Comparison of ENCODE assay signal across 5 worm cellular contexts in the genomic region with DNA sequence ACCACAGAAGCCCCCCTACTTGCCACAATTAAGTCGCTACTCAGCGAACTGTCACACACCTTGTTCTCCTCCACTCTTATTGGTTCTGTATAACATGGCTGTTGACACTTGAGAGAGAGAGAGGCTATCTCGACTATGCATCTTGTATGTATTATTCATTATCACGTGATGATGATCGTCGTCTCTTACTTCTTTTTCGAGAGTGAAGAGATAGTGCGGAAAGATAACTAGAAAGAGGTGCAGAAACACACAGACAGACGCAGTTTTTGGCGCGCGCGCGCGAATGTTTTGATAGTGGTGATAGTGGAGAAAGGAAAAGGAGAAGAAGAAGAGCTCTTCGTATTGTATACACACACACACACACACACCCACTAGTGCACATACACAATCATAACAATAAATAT.
TF ChIP-seq lines count a peak whose summit lies in the region.

No protein-coding gene starts in this region.

TF ChIP-seq in whole organism, L1 larva, 84 proteins besides CTCF, POLR2A, EP300 and RAD21 (continues in another document):
- TF ChIP-seq nhr-47 (tag; optimal IDR thresholded peaks at IDR 0.05; lab: Kevin White, UChicago) (peak; percentile 72), vab-15 (tag; optimal IDR thresholded peaks at IDR 0.05; lab: Kevin White, UChicago) (peak; percentile 85), nhr-77 (tag; optimal IDR thresholded peaks at IDR 0.05; lab: Kevin White, UChicago) (peak; percentile 67), pax-3 (tag; optimal IDR thresholded peaks at IDR 0.05; lab: Kevin White, UChicago) (peak; percentile 72), C34B4.2 (tag; optimal IDR thresholded peaks at IDR 0.05; lab: Kevin White, UChicago) (no peak), irx-1 (tag; optimal IDR thresholded peaks at IDR 0.05; lab: Kevin White, UChicago) (peak; percentile 36), mdl-1 (tag; optimal IDR thresholded peaks at IDR 0.05; lab: Kevin White, UChicago) (peak in 1 of 2 experiments; percentile 70), blmp-1 (tag; optimal IDR thresholded peaks at IDR 0.05; lab: Kevin White, UChicago) (peak; percentile 87), unc-130 (tag; optimal IDR thresholded peaks at IDR 0.05; lab: Kevin White, UChicago) (peak; percentile 33), zag-1 (tag; optimal IDR thresholded peaks at IDR 0.05; lab: Kevin White, UChicago) (no peak), nhr-237 (tag; optimal IDR thresholded peaks at IDR 0.05; lab: Kevin White, UChicago) (no peak), nhr-85 (tag; lab: Kevin White, UChicago) (peak; percentile 96), nhr-90 (tag; optimal IDR thresholded peaks at IDR 0.05; lab: Kevin White, UChicago; ENCODE audit: poor library complexity) (peak; percentile 88), sptf-1 (tag; optimal IDR thresholded peaks at IDR 0.05; lab: Kevin White, UChicago) (no peak), fos-1 (tag; optimal IDR thresholded peaks at IDR 0.05; lab: Kevin White, UChicago) (peak; percentile 58), sox-4 (tag; optimal IDR thresholded peaks at IDR 0.05; lab: Kevin White, UChicago) (no peak), unc-86 (tag; optimal IDR thresholded peaks at IDR 0.05; lab: Kevin White, UChicago) (peak; percentile 55), nhr-12 (tag; optimal IDR thresholded peaks at IDR 0.05; lab: Kevin White, UChicago) (no peak)

TF ChIP-seq in whole organism, L3 larva, 47 proteins besides CTCF, POLR2A, EP300 and RAD21 (continues in another document):
- no peak for TF ChIP-seq ZK546.5 (tag; optimal IDR thresholded peaks at IDR 0.05; lab: Kevin White, UChicago)
- TF ChIP-seq ceh-9 (tag; optimal IDR thresholded peaks at IDR 0.05; lab: Kevin White, UChicago): no peak
- no peak for TF ChIP-seq ztf-11 (tag; optimal IDR thresholded peaks at IDR 0.05; lab: Kevin White, UChicago)
- peak; percentile 87 for TF ChIP-seq nfya-1 (tag; optimal IDR thresholded peaks at IDR 0.05; lab: Kevin White, UChicago; ENCODE audit: insufficient read depth)
- TF ChIP-seq nhr-28 (tag; optimal IDR thresholded peaks at IDR 0.05; lab: Kevin White, UChicago): no peak
- no peak for TF ChIP-seq fkh-2 (tag; optimal IDR thresholded peaks at IDR 0.05; lab: Kevin White, UChicago)
- TF ChIP-seq nhr-43 (tag; optimal IDR thresholded peaks at IDR 0.05; lab: Kevin White, UChicago; ENCODE audit: poor library complexity, severe bottlenecking): peak; percentile 54
- TF ChIP-seq nhr-237 (tag; optimal IDR thresholded peaks at IDR 0.05; lab: Kevin White, UChicago): no peak
- TF ChIP-seq nhr-11 (tag; optimal IDR thresholded peaks at IDR 0.05; lab: Kevin White, UChicago): no peak
- no peak for TF ChIP-seq fkh-10 (GFP tag; optimal IDR thresholded peaks at IDR 0.05; lab: Kevin White, UChicago)
- peak; percentile 87 for TF ChIP-seq nhr-25 (tag; optimal IDR thresholded peaks at IDR 0.05; lab: Kevin White, UChicago)
- TF ChIP-seq lin-15B (tag; optimal IDR thresholded peaks at IDR 0.05; lab: Kevin White, UChicago): peak; percentile 18
- TF ChIP-seq pqm-1 (tag; optimal IDR thresholded peaks at IDR 0.05; lab: Kevin White, UChicago): peak; percentile 71
- TF ChIP-seq ceh-16 (tag; optimal IDR thresholded peaks at IDR 0.05; lab: Kevin White, UChicago): no peak
- TF ChIP-seq snpc-4 (tag; optimal IDR thresholded peaks at IDR 0.05; lab: Kevin White, UChicago): no peak
- no peak for TF ChIP-seq lin-39 (tag; optimal IDR thresholded peaks at IDR 0.05; lab: Kevin White, UChicago)
- TF ChIP-seq hmg-11 (tag; optimal IDR thresholded peaks at IDR 0.05; lab: Kevin White, UChicago): no peak
- peak; percentile 76 for TF ChIP-seq ama-1 (optimal IDR thresholded peaks at IDR 0.05; lab: Kevin White, UChicago)

TF ChIP-seq in whole organism, early embryonic, 17 proteins besides CTCF, POLR2A, EP300 and RAD21:
- TF ChIP-seq aly-1 (tag; optimal IDR thresholded peaks at IDR 0.05; lab: Kevin White, UChicago) (peak; percentile 9), ceh-13 (GFP tag; optimal IDR thresholded peaks at IDR 0.05; lab: Kevin White, UChicago) (no peak)

TF ChIP-seq in whole organism, midembryonic, 9 proteins besides CTCF, POLR2A, EP300 and RAD21:
- TF ChIP-seq med-1 (GFP tag; optimal IDR thresholded peaks at IDR 0.05; lab: Kevin White, UChicago; ENCODE audit: insufficient read depth) (no peak), cog-1 (tag; optimal IDR thresholded peaks at IDR 0.05; lab: Kevin White, UChicago) (peak; percentile 24)

TF ChIP-seq in whole organism, young adult, 124 proteins besides CTCF, POLR2A, EP300 and RAD21:
- TF ChIP-seq lir-1 (GFP tag; conservative IDR thresholded peaks at IDR 0.05; lab: Robert Waterston, UW) (0 out of 2 replicates have a peak, but pooled peaks have one; percentile 27), akir-1 (GFP tag; optimal IDR thresholded peaks at IDR 0.05; lab: Kevin White, UChicago) (peak; percentile 64), madf-3 (GFP tag; IDR thresholded peaks at IDR 0.05; lab: Robert Waterston, UW) (no peak), hmg-1.2 (GFP tag; IDR thresholded peaks at IDR 0.05; lab: Robert Waterston, UW) (no peak), attf-5 (GFP tag; optimal IDR thresholded peaks at IDR 0.05; lab: Kevin White, UChicago) (peak; percentile 60), nfyb-1 (GFP tag; IDR thresholded peaks at IDR 0.05; lab: Robert Waterston, UW) (peak; percentile 84), let-607 (tag; optimal IDR thresholded peaks at IDR 0.05; lab: Kevin White, UChicago) (no peak), lin-40 (tag; optimal IDR thresholded peaks at IDR 0.05; lab: Kevin White, UChicago) (peak; percentile 49), K11D2.4 (GFP tag; IDR thresholded peaks at IDR 0.05; lab: Robert Waterston, UW) (no peak), mcd-1 (GFP tag; IDR thresholded peaks at IDR 0.05; lab: Robert Waterston, UW) (peak; percentile 43; the same call in 1 of the 2 replicates), Y53F4B.3 (GFP tag; IDR thresholded peaks at IDR 0.05; lab: Robert Waterston, UW) (no peak), atf-7 (tag; optimal IDR thresholded peaks at IDR 0.05; lab: Kevin White, UChicago) (peak; percentile 44), tlf-1 (GFP tag; optimal IDR thresholded peaks at IDR 0.05; lab: Kevin White, UChicago) (peak; percentile 58), F33H1.4 (GFP tag; IDR thresholded peaks at IDR 0.05; lab: Robert Waterston, UW) (no peak), T07F8.4 (tag; optimal IDR thresholded peaks at IDR 0.05; lab: Kevin White, UChicago) (peak; percentile 17), egrh-3 (GFP tag; IDR thresholded peaks at IDR 0.05; lab: Robert Waterston, UW) (0 out of 2 replicates have a peak, but pooled peaks have one; percentile 19), nhr-90 (tag; optimal IDR thresholded peaks at IDR 0.05; lab: Kevin White, UChicago) (peak; percentile 43), ama-1 (optimal IDR thresholded peaks at IDR 0.05; lab: Kevin White, UChicago) (peak; percentile 41), ama-1 (GFP tag; optimal IDR thresholded peaks at IDR 0.05; lab: Kevin White, UChicago) (no peak), zim-3 (tag; optimal IDR thresholded peaks at IDR 0.05; lab: Kevin White, UChicago) (no peak), mel-28 (tag; optimal IDR thresholded peaks at IDR 0.05; lab: Kevin White, UChicago; ENCODE audit: borderline replicate concordance) (peak; percentile 14), nhr-80 (tag; optimal IDR thresholded peaks at IDR 0.05; lab: Kevin White, UChicago) (peak; percentile 91), F37B4.10 (GFP tag; IDR thresholded peaks at IDR 0.05; lab: Robert Waterston, UW) (no peak), bed-1 (GFP tag; IDR thresholded peaks at IDR 0.05; lab: Robert Waterston, UW) (no peak), dox-1 (GFP tag; IDR thresholded peaks at IDR 0.05; lab: Robert Waterston, UW) (peak; percentile 62), chd-7 (tag; optimal IDR thresholded peaks at IDR 0.05; lab: Kevin White, UChicago) (peak; percentile 11), lin-54 (GFP tag; optimal IDR thresholded peaks at IDR 0.05; lab: Kevin White, UChicago) (no peak), unc-62 (GFP tag; optimal IDR thresholded peaks at IDR 0.05; lab: Kevin White, UChicago) (peak; percentile 79), snpc-3.4 (tag; optimal IDR thresholded peaks at IDR 0.05; lab: Kevin White, UChicago) (no peak), K12H6.12 (tag; optimal IDR thresholded peaks at IDR 0.05; lab: Kevin White, UChicago) (peak; percentile 18), B0336.3 (GFP tag; IDR thresholded peaks at IDR 0.05; lab: Robert Waterston, UW) (peak; percentile 24; the same call in 1 of the 2 replicates), ztf-26 (tag; optimal IDR thresholded peaks at IDR 0.05; lab: Kevin White, UChicago) (peak; percentile 44), cebp-1 (GFP tag; IDR thresholded peaks at IDR 0.05; lab: Robert Waterston, UW) (peak; percentile 43; the same call in 1 of the 2 replicates), cebp-1 (tag; optimal IDR thresholded peaks at IDR 0.05; lab: Kevin White, UChicago) (peak; percentile 67), pbrm-1 (GFP tag; IDR thresholded peaks at IDR 0.05; lab: Robert Waterston, UW) (0 out of 2 replicates have a peak, but pooled peaks have one; percentile 22), ZK185.1 (tag; optimal IDR thresholded peaks at IDR 0.05; lab: Kevin White, UChicago; ENCODE audit: poor library complexity, severe bottlenecking) (peak; percentile 18), hsf-1 (GFP tag; IDR thresholded peaks at IDR 0.05; lab: Robert Waterston, UW) (0 out of 2 replicates have a peak, but pooled peaks have one; percentile 41), madf-10 (tag; optimal IDR thresholded peaks at IDR 0.05; lab: Kevin White, UChicago) (peak; percentile 52), ceh-27 (GFP tag; optimal IDR thresholded peaks at IDR 0.05; lab: Kevin White, UChicago) (peak; percentile 32), snpc-4 (GFP tag; optimal IDR thresholded peaks at IDR 0.05; lab: Kevin White, UChicago) (no peak), snpc-4 (tag; optimal IDR thresholded peaks at IDR 0.05; lab: Kevin White, UChicago) (peak in 2 of 4 experiments; percentile 17 to 44), lin-26 (GFP tag; IDR thresholded peaks at IDR 0.05; lab: Robert Waterston, UW) (0 out of 2 replicates have a peak, but pooled peaks have one; percentile 11), lin-35 (GFP tag; optimal IDR thresholded peaks at IDR 0.05; lab: Kevin White, UChicago) (peak in 1 of 3 experiments; percentile 2)
